Fruit fly (Drosophila melanogaster): Measurements from ENCODE around the gene RpL32.

- peak; percentile 23 for TF ChIP-seq Sox102F (GFP tag; optimal IDR thresholded peaks at IDR 0.05)
- peak; percentile 8 for TF ChIP-seq acj6 (GFP tag; optimal IDR thresholded peaks at IDR 0.05)
- no peak for TF ChIP-seq salr (GFP tag; optimal IDR thresholded peaks at IDR 0.05)
- peak; percentile 16 for TF ChIP-seq Sox14 (GFP tag; optimal IDR thresholded peaks at IDR 0.05)
- no peak for TF ChIP-seq Blimp-1 (GFP tag; optimal IDR thresholded peaks at IDR 0.05)
- TF ChIP-seq cyc (GFP tag; optimal IDR thresholded peaks at IDR 0.05), result peak; percentile 55
- TF ChIP-seq ss (GFP tag; optimal IDR thresholded peaks at IDR 0.05), result no peak
- no peak for TF ChIP-seq CG1621 (tag; optimal IDR thresholded peaks at IDR 0.05)
Measured at dm6 chr3R:30083215-30083614, 37.3 kb upstream of the RpL32 start.
